Worm (Caenorhabditis elegans): ENCODE measurements around the gene gld-3.

- TF ChIP-seq him-1 (tag; optimal IDR thresholded peaks at IDR 0.05): no peak
- no peak for TF ChIP-seq dao-5 (tag; optimal IDR thresholded peaks at IDR 0.05)
- TF ChIP-seq W03F9.2 (tag; optimal IDR thresholded peaks at IDR 0.05): no peak
Observed at ce11 chrII:7098578-7098977, 33.9 kb upstream of the gld-3 start, which contains the start of gene mct-5.

Data from whole organism, L4/young adult.